Fruit fly (Drosophila melanogaster) whole organism, embryonic: ENCODE measurements around the gene Dscam2.

Experiments
- Abd-B ChIP-seq: fragments of 200-800 bp; sonication (Bioruptor generic); optimal IDR thresholded peaks from 2 replicates; lab custom pipeline; 2018; ENCODE audit warnings: missing biosample characterization, mild to moderate bottlenecking, missing genetic modification characterization, moderate library complexity
- Adf1 ChIP-seq: fragments of 200-800 bp; sonication (Bioruptor generic); IDR thresholded peaks from 2 replicates; pipeline ENCODE4 v1.3.6; 2022; ENCODE audit warnings: missing biosample characterization, missing genetic modification characterization
- BtbVII ChIP-seq: fragments of 200-800 bp; sonication (Bioruptor generic); optimal IDR thresholded peaks from 3 replicates; lab custom pipeline; 2017; ENCODE audit warnings: missing biosample characterization, mild to moderate bottlenecking, missing genetic modification characterization
- CG10274 ChIP-seq: fragments of 200-800 bp; sonication (Bioruptor generic); optimal IDR thresholded peaks from 3 replicates; lab custom pipeline; 2017; ENCODE audit warnings: missing biosample characterization, mild to moderate bottlenecking, missing genetic modification characterization
- CG10462 ChIP-seq: fragments of 200-800 bp; sonication (Bioruptor generic); optimal IDR thresholded peaks from 2 replicates; lab custom pipeline; 2016; ENCODE audit warnings: missing biosample characterization, missing genetic modification characterization
- CG11695 ChIP-seq: fragments of 200-800 bp; sonication (Bioruptor generic); IDR thresholded peaks from 3 replicates; pipeline ENCODE4 v1.3.6; 2022; ENCODE audit warnings: missing biosample characterization, missing genetic modification characterization
- CG12769 ChIP-seq: fragments of 200-800 bp; sonication (Bioruptor generic); optimal IDR thresholded peaks from 2 replicates; lab custom pipeline; 2019; ENCODE audit warnings: missing biosample characterization, mild to moderate bottlenecking, missing genetic modification characterization, moderate library complexity
- CG13296 ChIP-seq: fragments of 200-800 bp; sonication (Bioruptor generic); optimal IDR thresholded peaks from 3 replicates; lab custom pipeline; 2018; ENCODE audit warnings: missing biosample characterization, mild to moderate bottlenecking, missing genetic modification characterization
- CG13624 ChIP-seq: fragments of 200-800 bp; sonication (Bioruptor generic); optimal IDR thresholded peaks from 2 replicates; lab custom pipeline; 2016; ENCODE audit warnings: missing biosample characterization, missing genetic modification characterization
- CG14014 ChIP-seq: fragments of 200-800 bp; sonication (Bioruptor generic); IDR thresholded peaks from 2 replicates; pipeline ENCODE4 v1.3.6; 2022; ENCODE audit warnings: missing biosample characterization, missing genetic modification characterization
- CG15011 ChIP-seq: fragments of 200-800 bp; sonication (Bioruptor generic); optimal IDR thresholded peaks from 3 replicates; lab custom pipeline; 2018; ENCODE audit warnings: missing biosample characterization, mild to moderate bottlenecking, missing genetic modification characterization
- CG15696 ChIP-seq: fragments of 200-800 bp; sonication (Bioruptor generic); optimal IDR thresholded peaks from 2 replicates; lab custom pipeline; 2019; ENCODE audit warnings: missing biosample characterization, mild to moderate bottlenecking, missing genetic modification characterization, moderate library complexity
- CG17359 ChIP-seq: fragments of 200-800 bp; sonication (Bioruptor generic); optimal IDR thresholded peaks from 3 replicates; lab custom pipeline; 2018; ENCODE audit warnings: missing biosample characterization, mild to moderate bottlenecking, missing genetic modification characterization, moderate library complexity
- CG17385 ChIP-seq: fragments of 200-800 bp; sonication (Bioruptor generic); optimal IDR thresholded peaks from 3 replicates; lab custom pipeline; 2018; ENCODE audit warnings: missing biosample characterization, mild to moderate bottlenecking, missing genetic modification characterization
- CG17829 ChIP-seq: fragments of 200-800 bp; optimal IDR thresholded peaks from 2 replicates; lab custom pipeline; 2019; ENCODE audit warnings: missing biosample characterization, mild to moderate bottlenecking, missing genetic modification characterization, moderate library complexity
- CG2199 ChIP-seq: fragments of 200-800 bp; sonication (Bioruptor generic); IDR thresholded peaks from 3 replicates; pipeline ENCODE4 v1.3.6; 2022; ENCODE audit warnings: missing biosample characterization, missing genetic modification characterization
- CG30403 ChIP-seq: fragments of 200-800 bp; sonication (Bioruptor generic); optimal IDR thresholded peaks from 3 replicates; lab custom pipeline; 2016; ENCODE audit warnings: missing biosample characterization, missing genetic modification characterization
- CG31365 ChIP-seq: fragments of 200-800 bp; sonication (Bioruptor generic); optimal IDR thresholded peaks from 2 replicates; lab custom pipeline; 2018; ENCODE audit warnings: missing biosample characterization, mild to moderate bottlenecking, missing genetic modification characterization
- CG43689 ChIP-seq: fragments of 200-800 bp; sonication (Bioruptor generic); IDR thresholded peaks from 2 replicates; pipeline ENCODE4 v1.3.6; 2022; ENCODE audit warnings: missing biosample characterization, missing genetic modification characterization
- CG8290 ChIP-seq, 3 experiments: fragments of 200-800 bp; sonication (Bioruptor generic); optimal IDR thresholded peaks; 2 replicates each; lab custom pipeline; 2016 to 2019; ENCODE audit warnings: missing biosample characterization in 3 of 3, missing genetic modification characterization in 3 of 3, mild to moderate bottlenecking in 2 of 3, moderate library complexity in 1 of 3
- CG9437 ChIP-seq: fragments of 200-800 bp; sonication (Bioruptor generic); optimal IDR thresholded peaks from 2 replicates; lab custom pipeline; 2018; ENCODE audit warnings: missing biosample characterization, mild to moderate bottlenecking, missing genetic modification characterization
- CG9609 ChIP-seq: fragments of 200-800 bp; sonication (Bioruptor generic); optimal IDR thresholded peaks from 3 replicates; lab custom pipeline; 2016; ENCODE audit warnings: missing biosample characterization, missing genetic modification characterization
- Dip2 ChIP-seq: fragments of 200-800 bp; sonication (Bioruptor generic); IDR thresholded peaks from 2 replicates; pipeline ENCODE4 v1.3.6; 2022; ENCODE audit warnings: missing biosample characterization, missing genetic modification characterization
- Dp ChIP-seq: fragments of 200-800 bp; sonication (Bioruptor generic); optimal IDR thresholded peaks from 2 replicates; lab custom pipeline; 2018; ENCODE audit warnings: missing biosample characterization, mild to moderate bottlenecking, missing genetic modification characterization, moderate library complexity
- Drgx ChIP-seq: fragments of 200-800 bp; sonication (Bioruptor generic); IDR thresholded peaks from 2 replicates; pipeline ENCODE4 v1.3.6; 2022; ENCODE audit warnings: missing biosample characterization, missing genetic modification characterization
- E2f1 ChIP-seq: fragments of 200-800 bp; sonication (Bioruptor generic); IDR thresholded peaks from 2 replicates; pipeline ENCODE4 v1.3.6; 2022; ENCODE audit warnings: missing biosample characterization, missing genetic modification characterization
- Fer3 ChIP-seq: fragments of 200-800 bp; sonication (Bioruptor generic); optimal IDR thresholded peaks from 2 replicates; lab custom pipeline; 2018; ENCODE audit warnings: missing biosample characterization, mild to moderate bottlenecking, missing genetic modification characterization, moderate library complexity
- Gsc ChIP-seq: fragments of 200-800 bp; sonication (Bioruptor generic); IDR thresholded peaks from 2 replicates; pipeline ENCODE4 v1.3.6; 2022; ENCODE audit warnings: missing biosample characterization, missing genetic modification characterization
- H2.0 ChIP-seq: fragments of 200-800 bp; sonication (Bioruptor generic); IDR thresholded peaks from 2 replicates; pipeline ENCODE4 v1.3.6; 2022; ENCODE audit warnings: missing biosample characterization, missing genetic modification characterization
- Hand ChIP-seq: fragments of 200-800 bp; sonication (Bioruptor generic); optimal IDR thresholded peaks from 2 replicates; lab custom pipeline; 2017; ENCODE audit warnings: mild to moderate bottlenecking, missing biosample characterization, missing genetic modification reagents, missing genetic modification characterization
- Hr39 ChIP-seq: fragments of >200 bp; optimal IDR thresholded peaks from 2 replicates; lab custom pipeline; 2017
- Lim3 ChIP-seq: fragments of 200-800 bp; sonication (Bioruptor generic); IDR thresholded peaks from 2 replicates; pipeline ENCODE4 v1.3.6; 2022; ENCODE audit warnings: missing biosample characterization, missing genetic modification characterization
- MESR4 ChIP-seq: fragments of 200-800 bp; sonication (Bioruptor generic); optimal IDR thresholded peaks from 2 replicates; lab custom pipeline; 2018; ENCODE audit warnings: missing biosample characterization, mild to moderate bottlenecking, missing genetic modification characterization, moderate library complexity
- Oli ChIP-seq: fragments of 200-800 bp; sonication (Bioruptor generic); optimal IDR thresholded peaks from 2 replicates; lab custom pipeline; 2018; ENCODE audit warnings: missing biosample characterization, mild to moderate bottlenecking, missing genetic modification characterization, moderate library complexity
- Sox100B ChIP-seq: fragments of 200-800 bp; sonication (Bioruptor generic); optimal IDR thresholded peaks from 3 replicates; lab custom pipeline; 2018; ENCODE audit warnings: missing biosample characterization, mild to moderate bottlenecking, missing genetic modification characterization
- Xrp1 ChIP-seq: fragments of 200-800 bp; sonication (Bioruptor generic); IDR thresholded peaks from 2 replicates; pipeline ENCODE4 v1.3.6; 2022; ENCODE audit warnings: missing biosample characterization, missing genetic modification characterization
- al ChIP-seq: fragments of 200-800 bp; sonication (Bioruptor generic); IDR thresholded peaks from 2 replicates; pipeline ENCODE4 v1.3.6; 2022; ENCODE audit warnings: missing biosample characterization, missing genetic modification characterization
- ash1 ChIP-seq: fragments of 200-800 bp; sonication (Bioruptor generic); optimal IDR thresholded peaks from 2 replicates; lab custom pipeline; 2018; ENCODE audit warnings: missing biosample characterization, mild to moderate bottlenecking, missing genetic modification characterization
- bcd ChIP-seq: fragments of 200-800 bp; sonication (Bioruptor generic); optimal IDR thresholded peaks from 2 replicates; lab custom pipeline; 2017; ENCODE audit warnings: missing biosample characterization, mild to moderate bottlenecking, missing genetic modification characterization
- chinmo ChIP-seq: fragments of 200-800 bp; sonication (Bioruptor generic); IDR thresholded peaks from 4 replicates; pipeline ENCODE4 v1.3.6; 2022; ENCODE audit warnings: missing biosample characterization, missing genetic modification characterization; ENCODE audit not compliant: partially characterized antibody
- croc ChIP-seq: fragments of 200-800 bp; sonication (Bioruptor generic); conservative IDR thresholded peaks from 3 replicates; pipeline ENCODE4 v1.3.6; 2022; ENCODE audit warnings: missing biosample characterization, missing genetic modification characterization
- hkb ChIP-seq, 2 experiments: fragments of 200-800 bp in 1 of 2; fragments of >200 bp in 1 of 2; sonication (Bioruptor generic) in 1 of 2; IDR thresholded peaks in 1 of 2; optimal IDR thresholded peaks in 1 of 2; 2 replicates each; pipeline versions ENCODE4 v1.3.6 to Lab custom; 2017 to 2022; ENCODE audit warnings: missing biosample characterization in 1 of 2, missing genetic modification characterization in 1 of 2
- oc ChIP-seq: fragments of 200-800 bp; sonication (Bioruptor generic); optimal IDR thresholded peaks from 2 replicates; lab custom pipeline; 2018; ENCODE audit warnings: missing biosample characterization, mild to moderate bottlenecking, missing genetic modification characterization, moderate library complexity
- run ChIP-seq: fragments of 200-800 bp; sonication (Bioruptor generic); optimal IDR thresholded peaks from 3 replicates; lab custom pipeline; 2018; ENCODE audit warnings: missing biosample characterization, mild to moderate bottlenecking, missing genetic modification characterization
- sim ChIP-seq: fragments of 200-800 bp; sonication (Bioruptor generic); IDR thresholded peaks from 2 replicates; pipeline ENCODE4 v1.3.6; 2022; ENCODE audit warnings: missing biosample characterization, missing genetic modification characterization
- tgo ChIP-seq: fragments of 200-800 bp; sonication (Bioruptor generic); IDR thresholded peaks from 3 replicates; pipeline ENCODE4 v1.3.6; 2022; ENCODE audit warnings: missing biosample characterization, missing genetic modification characterization
- twi ChIP-seq: fragments of 200-800 bp; optimal IDR thresholded peaks from 2 replicates; lab custom pipeline; 2019; ENCODE audit warnings: missing biosample characterization, mild to moderate bottlenecking, missing genetic modification characterization, moderate library complexity

Gene Dscam2

dm6 chr3L:7133699-7134655, 55.8 kb downstream of the Dscam2 start, which contains the start of gene melt (continued):
- TF ChIP-seq CG31365 (no peak), CG17385 (GFP tag; lab: Kevin White, UChicago) (peak; percentile 81), MESR4 (GFP tag; lab: Kevin White, UChicago) (no peak), CG9437 (peak; percentile 88), Lim3 (GFP tag; lab: Robert Waterston, UW) (0 out of 2 replicates have a peak, but pooled peaks have one; percentile 29), oc (tag; lab: Kevin White, UChicago) (peak; percentile 29), CG10462 (GFP tag; lab: Kevin White, UChicago) (peak; percentile 79), hkb (optimal IDR thresholded peaks at IDR 0.05; lab: Kevin White, UChicago) (no peak), hkb (GFP tag; IDR thresholded peaks at IDR 0.05; lab: Robert Waterston, UW) (peak; percentile 73), CG15696 (tag; lab: Kevin White, UChicago) (peak; percentile 79), al (peak; percentile 76), CG17359 (tag; lab: Kevin White, UChicago) (peak; percentile 77), CG17829 (tag; lab: Kevin White, UChicago) (peak; percentile 91), CG8290 (GFP tag; optimal IDR thresholded peaks at IDR 0.05; lab: Kevin White, UChicago) (peak; percentile 93), CG8290 (tag; optimal IDR thresholded peaks at IDR 0.05; lab: Kevin White, UChicago) (peak; percentile 68 to 97), chinmo (GFP tag; lab: Robert Waterston, UW) (peak; percentile 94; the same call in 3 of the 4 replicates), Abd-B (peak; percentile 78), Hr39 (no peak), CG15011 (GFP tag; lab: Kevin White, UChicago) (peak; percentile 84), H2.0 (GFP tag; lab: Robert Waterston, UW) (peak; percentile 53), Gsc (GFP tag; lab: Robert Waterston, UW) (0 out of 2 replicates have a peak, but pooled peaks have one; percentile 36), Xrp1 (GFP tag; lab: Robert Waterston, UW) (peak; percentile 79), Dp (GFP tag; lab: Kevin White, UChicago) (no peak), Oli (tag; lab: Kevin White, UChicago) (peak; percentile 93), CG13296 (GFP tag; lab: Kevin White, UChicago) (peak; percentile 78), Drgx (GFP tag; lab: Robert Waterston, UW) (peak; percentile 56), bcd (GFP tag; lab: Kevin White, UChicago) (peak; percentile 89), CG43689 (GFP tag; lab: Robert Waterston, UW) (no peak), croc (GFP tag; lab: Robert Waterston, UW) (peak; percentile 62; the same call in 2 of the 3 replicates), E2f1 (GFP tag; lab: Robert Waterston, UW) (peak; percentile 64), CG30403 (GFP tag; lab: Kevin White, UChicago) (peak; percentile 94), CG11695 (peak; percentile 80), Adf1 (peak; percentile 52; the same call in 1 of the 2 replicates), tgo (peak; percentile 79), twi (tag; lab: Kevin White, UChicago) (peak; percentile 81), BtbVII (GFP tag; lab: Kevin White, UChicago) (peak; percentile 84), sim (GFP tag; lab: Robert Waterston, UW) (no peak), Hand (GFP tag; lab: Kevin White, UChicago) (peak; percentile 80), Fer3 (tag; lab: Kevin White, UChicago) (peak; percentile 73), ash1 (GFP tag; lab: Kevin White, UChicago) (no peak), CG10274 (GFP tag; lab: Kevin White, UChicago) (peak; percentile 82), Dip2 (GFP tag; lab: Robert Waterston, UW) (no peak), CG13624 (peak; percentile 90), CG14014 (GFP tag; lab: Robert Waterston, UW) (peak; percentile 50), CG12769 (peak; percentile 48), run (tag; lab: Kevin White, UChicago) (peak; percentile 72), Sox100B (GFP tag; lab: Kevin White, UChicago) (peak; percentile 93), CG9609 (GFP tag; lab: Kevin White, UChicago) (peak; percentile 82), CG2199 (GFP tag; lab: Robert Waterston, UW) (no peak)
